Worm (Caenorhabditis elegans) whole organism, L3 larva: ENCODE data around the gene D1014.6.

Experiments
- egl-27 ChIP-seq: sonication (generic microtip); optimal IDR thresholded peaks from 4 replicates; lab custom pipeline; 2017; ENCODE audit warnings: missing biosample characterization, missing genetic modification reagents, missing genetic modification characterization
- fos-1 ChIP-seq: fragments of 150-350 bp; optimal IDR thresholded peaks from 2 replicates; lab custom pipeline; 2014; ENCODE audit warnings: missing biosample characterization, missing genetic modification characterization
- lin-39 ChIP-seq: fragments of 150-350 bp; optimal IDR thresholded peaks from 2 replicates; lab custom pipeline; 2018; ENCODE audit warnings: missing biosample characterization, missing genetic modification reagents, missing genetic modification characterization
- nhr-237 ChIP-seq: fragments of 150-350 bp; optimal IDR thresholded peaks from 2 replicates; lab custom pipeline; 2014; ENCODE audit warnings: missing biosample characterization, missing genetic modification characterization

- no peak for TF ChIP-seq nhr-237 (tag; lab: Kevin White, UChicago)
- no peak for TF ChIP-seq egl-27 (tag; lab: Kevin White, UChicago)
- no peak for TF ChIP-seq lin-39 (tag; lab: Kevin White, UChicago)
- TF ChIP-seq fos-1: no peak
Observed at ce11 chrV:8130812-8131211, 9.8 kb downstream of the D1014.6 start.
